Worm (Caenorhabditis elegans) whole organism, young adult: ENCODE data around the gene lin-52.

ENCODE experiments used
- B0035.1 ChIP-seq: sonication (generic microtip); optimal IDR thresholded peaks from 2 replicates; lab custom pipeline; 2016; ENCODE audit warnings: missing genetic modification characterization, mild to moderate bottlenecking, missing compliant biosample characterization, missing genotype, missing genetic modification reagents
- B0336.3 ChIP-seq: fragments of 200-800 bp; sonication (Bioruptor generic); IDR thresholded peaks from 2 replicates; pipeline ENCODE4 v1.3.6; 2022; ENCODE audit warnings: missing genetic modification characterization, missing compliant biosample characterization
- D2030.7 ChIP-seq: fragments of 200-800 bp; sonication (Bioruptor generic); IDR thresholded peaks from 2 replicates; pipeline ENCODE4 v1.3.6; 2022; ENCODE audit warnings: missing genetic modification reagents, missing genetic modification characterization, missing compliant biosample characterization
- F39B2.1 ChIP-seq: fragments of 200-800 bp; sonication (Bioruptor generic); IDR thresholded peaks from 2 replicates; pipeline ENCODE4 v1.3.6; 2022; ENCODE audit warnings: missing genetic modification reagents, missing genetic modification characterization, missing compliant biosample characterization
- F49E8.2 ChIP-seq: sonication (generic microtip); optimal IDR thresholded peaks from 3 replicates; lab custom pipeline; 2017; ENCODE audit warnings: missing genetic modification characterization, mild to moderate bottlenecking, missing compliant biosample characterization, antibody characterized with exemption, moderate library complexity; ENCODE audit not compliant: insufficient read depth
- F52B5.7 ChIP-seq: sonication (generic microtip); optimal IDR thresholded peaks from 2 replicates; lab custom pipeline; 2016; ENCODE audit warnings: mild to moderate bottlenecking, missing genetic modification characterization, missing compliant biosample characterization
- Y53G8AR.9 ChIP-seq: fragments of 200-800 bp; sonication (Bioruptor generic); conservative IDR thresholded peaks from 2 replicates; pipeline ENCODE4 v1.3.6; 2022; ENCODE audit warnings: missing genetic modification reagents, missing genetic modification characterization, missing compliant biosample characterization
- Y67H2A.10 ChIP-seq: fragments of 200-800 bp; sonication (Bioruptor generic); conservative IDR thresholded peaks from 2 replicates; pipeline ENCODE4 v1.3.6; 2022; ENCODE audit warnings: missing genetic modification reagents, missing genetic modification characterization, missing compliant biosample characterization
- aptf-2 ChIP-seq: fragments of 200-800 bp; sonication (Bioruptor generic); conservative IDR thresholded peaks from 2 replicates; pipeline ENCODE4 v1.3.6; 2022; ENCODE audit warnings: missing genetic modification reagents, missing genetic modification characterization, missing compliant biosample characterization
- athp-1 ChIP-seq: sonication (generic microtip); optimal IDR thresholded peaks from 2 replicates; lab custom pipeline; 2017; ENCODE audit warnings: mild to moderate bottlenecking, missing genetic modification characterization, missing compliant biosample characterization
- bed-2 ChIP-seq: fragments of 200-800 bp; sonication (Bioruptor generic); IDR thresholded peaks from 2 replicates; pipeline ENCODE4 v1.3.6; 2022; ENCODE audit warnings: missing genetic modification reagents, missing genetic modification characterization, missing compliant biosample characterization
- ceh-100 ChIP-seq: fragments of 200-800 bp; sonication (Bioruptor generic); IDR thresholded peaks from 2 replicates; pipeline ENCODE4 v1.3.6; 2022; ENCODE audit warnings: missing genetic modification reagents, missing genetic modification characterization, missing compliant biosample characterization
- ceh-27 ChIP-seq: fragments of 200-800 bp; sonication (Bioruptor generic); optimal IDR thresholded peaks from 2 replicates; lab custom pipeline; 2018; ENCODE audit warnings: mild to moderate bottlenecking, missing genetic modification characterization, moderate library complexity, missing compliant biosample characterization
- ceh-40 ChIP-seq: fragments of 200-800 bp; sonication (Bioruptor generic); IDR thresholded peaks from 2 replicates; pipeline ENCODE4 v1.3.6; 2022; ENCODE audit warnings: missing genetic modification characterization, missing compliant biosample characterization
- ceh-91 ChIP-seq: fragments of 200-800 bp; sonication (Bioruptor generic); IDR thresholded peaks from 2 replicates; pipeline ENCODE4 v1.3.6; 2022; ENCODE audit warnings: missing genetic modification reagents, missing genetic modification characterization, missing compliant biosample characterization
- die-1 ChIP-seq: sonication (generic microtip); optimal IDR thresholded peaks from 2 replicates; lab custom pipeline; 2016; ENCODE audit warnings: missing genotype, mild to moderate bottlenecking, missing genetic modification characterization, missing compliant biosample characterization
- dpff-1 ChIP-seq: sonication (generic microtip); optimal IDR thresholded peaks from 2 replicates; lab custom pipeline; 2017; ENCODE audit warnings: mild to moderate bottlenecking, missing genetic modification characterization, missing compliant biosample characterization
- efl-1 ChIP-seq: fragments of 150-350 bp; optimal IDR thresholded peaks from 2 replicates; lab custom pipeline; 2014; ENCODE audit warnings: missing biosample characterization, missing genetic modification reagents, missing genetic modification characterization
- egl-18 ChIP-seq: fragments of 200-800 bp; sonication (Bioruptor generic); IDR thresholded peaks from 2 replicates; pipeline ENCODE4 v1.3.6; 2022; ENCODE audit warnings: missing genetic modification reagents, missing genetic modification characterization, missing compliant biosample characterization
- him-1 ChIP-seq: sonication (generic microtip); optimal IDR thresholded peaks from 2 replicates; lab custom pipeline; 2016; ENCODE audit warnings: missing genotype, missing genetic modification reagents, missing genetic modification characterization, missing compliant biosample characterization
- hlh-12 ChIP-seq: sonication (generic microtip); optimal IDR thresholded peaks from 2 replicates; lab custom pipeline; 2016; ENCODE audit warnings: missing genetic modification characterization, missing compliant biosample characterization
- hrde-1 ChIP-seq: sonication (generic microtip); optimal IDR thresholded peaks from 2 replicates; lab custom pipeline; 2016; ENCODE audit warnings: missing genetic modification characterization, mild to moderate bottlenecking, missing compliant biosample characterization, moderate library complexity, missing genotype, missing genetic modification reagents, borderline replicate concordance
- hsf-1 ChIP-seq: fragments of 200-800 bp; sonication (Bioruptor generic); IDR thresholded peaks from 2 replicates; pipeline ENCODE4 v1.3.6; 2022; ENCODE audit warnings: missing genetic modification reagents, missing genetic modification characterization, missing compliant biosample characterization
- let-607 ChIP-seq, 2 experiments: fragments of 200-800 bp in 1 of 2; sonication (Bioruptor generic) in 1 of 2; sonication (generic microtip) in 1 of 2; optimal IDR thresholded peaks; 2 replicates each; lab custom pipeline; 2016 to 2018; ENCODE audit warnings: mild to moderate bottlenecking in 2 of 2, missing compliant biosample characterization in 2 of 2, missing genetic modification characterization in 2 of 2, moderate library complexity in 2 of 2, missing genotype in 1 of 2
- lin-26 ChIP-seq: fragments of 200-800 bp; sonication (Bioruptor generic); IDR thresholded peaks from 2 replicates; pipeline ENCODE4 v1.3.6; 2022; ENCODE audit warnings: missing genetic modification reagents, missing genetic modification characterization, missing compliant biosample characterization
- lin-35 ChIP-seq, 3 experiments: fragments of 150-350 bp in 2 of 3; sonication (generic microtip) in 1 of 3; optimal IDR thresholded peaks; 2 replicates each; lab custom pipeline; 2014 to 2018; ENCODE audit warnings: missing biosample characterization in 3 of 3, missing genetic modification characterization in 3 of 3, missing genetic modification reagents in 3 of 3
- lir-1 ChIP-seq: fragments of 200-800 bp; sonication (Bioruptor generic); conservative IDR thresholded peaks from 2 replicates; pipeline ENCODE4 v1.3.6; 2022; ENCODE audit warnings: missing genetic modification reagents, missing genetic modification characterization, missing compliant biosample characterization
- lsy-27 ChIP-seq: sonication (generic microtip); optimal IDR thresholded peaks from 2 replicates; lab custom pipeline; 2017; ENCODE audit warnings: missing genetic modification characterization, mild to moderate bottlenecking, missing compliant biosample characterization, antibody characterized with exemption, missing genotype, borderline replicate concordance; ENCODE audit not compliant: insufficient read depth
- madf-10 ChIP-seq: sonication (generic microtip); optimal IDR thresholded peaks from 2 replicates; lab custom pipeline; 2016; ENCODE audit warnings: mild to moderate bottlenecking, missing genetic modification characterization, missing compliant biosample characterization
- madf-3 ChIP-seq: fragments of 200-800 bp; sonication (Bioruptor generic); IDR thresholded peaks from 2 replicates; pipeline ENCODE4 v1.3.6; 2022; ENCODE audit warnings: missing genetic modification reagents, missing genetic modification characterization, missing compliant biosample characterization
- mcd-1 ChIP-seq: fragments of 200-800 bp; sonication (Bioruptor generic); IDR thresholded peaks from 2 replicates; pipeline ENCODE4 v1.3.6; 2022; ENCODE audit warnings: missing genetic modification reagents, missing genetic modification characterization, missing compliant biosample characterization
- mel-28 ChIP-seq: sonication (generic microtip); optimal IDR thresholded peaks from 2 replicates; lab custom pipeline; 2016; ENCODE audit warnings: borderline replicate concordance, mild to moderate bottlenecking, missing genetic modification characterization, missing compliant biosample characterization
- nfya-1 ChIP-seq: sonication (generic microtip); optimal IDR thresholded peaks from 2 replicates; lab custom pipeline; 2017; ENCODE audit warnings: antibody characterized with exemption, missing compliant biosample characterization, missing genetic modification characterization, borderline replicate concordance; ENCODE audit not compliant: insufficient read depth
- nfya-2 ChIP-seq: fragments of 200-800 bp; sonication (Bioruptor generic); IDR thresholded peaks from 2 replicates; pipeline ENCODE4 v1.3.6; 2022; ENCODE audit warnings: missing genetic modification reagents, missing genetic modification characterization, missing compliant biosample characterization
- nhr-179 ChIP-seq: sonication (generic microtip); optimal IDR thresholded peaks from 2 replicates; lab custom pipeline; 2016; ENCODE audit warnings: mild to moderate bottlenecking, missing genetic modification characterization, missing compliant biosample characterization
- nhr-80 ChIP-seq: sonication (generic microtip); optimal IDR thresholded peaks from 2 replicates; lab custom pipeline; 2016; ENCODE audit warnings: missing genetic modification characterization, missing compliant biosample characterization
- rec-8 ChIP-seq, 2 experiments: sonication (generic microtip); optimal IDR thresholded peaks; 2 replicates each; lab custom pipeline; 2016; ENCODE audit warnings: mild to moderate bottlenecking in 2 of 2, missing genetic modification characterization in 2 of 2, missing genetic modification reagents in 2 of 2, missing genotype in 2 of 2, missing biosample characterization in 1 of 2, missing compliant biosample characterization in 1 of 2, moderate library complexity in 1 of 2
- somi-1 ChIP-seq: fragments of 200-800 bp; sonication (Bioruptor generic); optimal IDR thresholded peaks from 2 replicates; lab custom pipeline; 2018; ENCODE audit warnings: mild to moderate bottlenecking, missing genetic modification characterization, missing compliant biosample characterization
- sptf-2 ChIP-seq: fragments of 200-800 bp; sonication (Bioruptor generic); optimal IDR thresholded peaks from 2 replicates; lab custom pipeline; 2018; ENCODE audit warnings: mild to moderate bottlenecking, missing genetic modification characterization, missing compliant biosample characterization
- tbp1 ChIP-seq: fragments of 200-800 bp; sonication (Bioruptor generic); optimal IDR thresholded peaks from 2 replicates; lab custom pipeline; 2018; ENCODE audit warnings: mild to moderate bottlenecking, missing genetic modification characterization, missing compliant biosample characterization
- xnd-1 ChIP-seq: sonication (generic microtip); optimal IDR thresholded peaks from 2 replicates; lab custom pipeline; 2016; ENCODE audit warnings: missing genotype, missing genetic modification reagents, missing genetic modification characterization, missing compliant biosample characterization
- zfh-2 ChIP-seq: fragments of 200-800 bp; sonication (Bioruptor generic); conservative IDR thresholded peaks from 2 replicates; pipeline ENCODE4 v1.3.6; 2022; ENCODE audit warnings: missing genetic modification reagents, missing genetic modification characterization, missing compliant biosample characterization
- zim-3 ChIP-seq: sonication (generic microtip); optimal IDR thresholded peaks from 2 replicates; lab custom pipeline; 2017; ENCODE audit warnings: mild to moderate bottlenecking, missing genetic modification characterization, moderate library complexity, missing compliant biosample characterization
- ztf-26 ChIP-seq: sonication (generic microtip); optimal IDR thresholded peaks from 2 replicates; lab custom pipeline; 2017; ENCODE audit warnings: missing genetic modification characterization, missing compliant biosample characterization
- ztf-6 ChIP-seq: fragments of 200-800 bp; sonication (Bioruptor generic); IDR thresholded peaks from 2 replicates; pipeline ENCODE4 v1.3.6; 2022; ENCODE audit warnings: missing genetic modification reagents, missing genetic modification characterization, missing compliant biosample characterization

lin-52 gene

ce11 chrIII:9861470-9862342 lies 37.2 kb upstream of the lin-52 start (continued):
- no peak for TF ChIP-seq aptf-2 (GFP tag; lab: Robert Waterston, UW)
- TF ChIP-seq zfh-2 (GFP tag; lab: Robert Waterston, UW): no peak
- TF ChIP-seq B0035.1 (tag; lab: Kevin White, UChicago): no peak
- peak; percentile 56 for TF ChIP-seq madf-10 (tag; lab: Kevin White, UChicago)
- peak; percentile 72 for TF ChIP-seq athp-1 (tag; lab: Kevin White, UChicago)
- TF ChIP-seq egl-18 (GFP tag; lab: Robert Waterston, UW): no peak
- no peak for TF ChIP-seq ztf-6
- TF ChIP-seq lin-26 (GFP tag; lab: Robert Waterston, UW): peak; percentile 93
- TF ChIP-seq dpff-1 (tag; lab: Kevin White, UChicago): no peak
- peak; percentile 14 for TF ChIP-seq hrde-1 (tag; lab: Kevin White, UChicago)
- no peak for TF ChIP-seq efl-1 (GFP tag; lab: Kevin White, UChicago)
- TF ChIP-seq mel-28 (tag; lab: Kevin White, UChicago): peak; percentile 10
- peak; percentile 82; the same call in 1 of the 2 replicates for TF ChIP-seq ceh-40 (GFP tag; lab: Robert Waterston, UW)
- TF ChIP-seq nfya-1 (tag; lab: Kevin White, UChicago): no peak
- TF ChIP-seq lsy-27 (tag; lab: Kevin White, UChicago): no peak
- no peak for TF ChIP-seq nfya-2 (GFP tag; lab: Robert Waterston, UW)
- peak; percentile 80 for TF ChIP-seq zim-3 (tag; lab: Kevin White, UChicago)
- no peak for TF ChIP-seq lir-1 (GFP tag; lab: Robert Waterston, UW)
- TF ChIP-seq D2030.7: 0 out of 2 replicates have a peak, but pooled peaks have one; percentile 27
- no peak for TF ChIP-seq bed-2 (GFP tag; lab: Robert Waterston, UW)
- TF ChIP-seq tbp1 (GFP tag; lab: Kevin White, UChicago): peak; percentile 98
- TF ChIP-seq F52B5.7: peak; percentile 76
- TF ChIP-seq madf-3 (GFP tag; lab: Robert Waterston, UW): peak; percentile 54; the same call in 1 of the 2 replicates
- no peak for TF ChIP-seq sptf-2
- TF ChIP-seq F39B2.1 (GFP tag; lab: Robert Waterston, UW): 0 out of 2 replicates have a peak, but pooled peaks have one; percentile 29
- TF ChIP-seq hlh-12: peak; percentile 51
- TF ChIP-seq rec-8 (tag; optimal IDR thresholded peaks at IDR 0.05; lab: Kevin White, UChicago): peak; percentile 61 to 73
- TF ChIP-seq xnd-1 (tag; lab: Kevin White, UChicago): no peak
- peak; percentile 59 for TF ChIP-seq ceh-27 (GFP tag; lab: Kevin White, UChicago)
- TF ChIP-seq Y53G8AR.9: peak; percentile 78
- TF ChIP-seq ceh-100: peak; percentile 52; the same call in 1 of the 2 replicates
- TF ChIP-seq somi-1 (GFP tag; lab: Kevin White, UChicago): peak; percentile 38
- no peak for TF ChIP-seq F49E8.2 (tag; lab: Kevin White, UChicago)
- peak; percentile 86 for TF ChIP-seq die-1 (tag; lab: Kevin White, UChicago)
- TF ChIP-seq nhr-179 (tag; lab: Kevin White, UChicago): no peak
- peak; percentile 25 for TF ChIP-seq nhr-80 (tag; lab: Kevin White, UChicago)
- TF ChIP-seq ztf-26: peak; percentile 47
- TF ChIP-seq let-607 (tag; optimal IDR thresholded peaks at IDR 0.05; lab: Kevin White, UChicago): peak in 1 of 2 experiments; percentile 4
- TF ChIP-seq mcd-1 (GFP tag; lab: Robert Waterston, UW): peak; percentile 72
- peak; percentile 49; the same call in 1 of the 2 replicates for TF ChIP-seq Y67H2A.10 (GFP tag; lab: Robert Waterston, UW)
- TF ChIP-seq ceh-91 (GFP tag; lab: Robert Waterston, UW): no peak
- peak; percentile 58 for TF ChIP-seq him-1 (tag; lab: Kevin White, UChicago)
- TF ChIP-seq hsf-1 (GFP tag; lab: Robert Waterston, UW): peak; percentile 66
- peak in 1 of 3 experiments; percentile 67 for TF ChIP-seq lin-35 (GFP tag; optimal IDR thresholded peaks at IDR 0.05; lab: Kevin White, UChicago)
- peak; percentile 79 for TF ChIP-seq B0336.3 (GFP tag; lab: Robert Waterston, UW)
